Worm (Caenorhabditis elegans) whole organism, L4/young adult: Measurements from ENCODE around the gene F45E1.4.

ENCODE experiments used
- W03F9.2 ChIP-seq: fragments of 150-350 bp; optimal IDR thresholded peaks from 2 replicates; lab custom pipeline; 2014; ENCODE audit warnings: missing biosample characterization, missing genetic modification characterization
- him-1 ChIP-seq: sonication (generic microtip); optimal IDR thresholded peaks from 2 replicates; lab custom pipeline; 2016; ENCODE audit warnings: missing genotype, missing genetic modification reagents, missing genetic modification characterization, missing compliant biosample characterization

ce11 chrX:7992102-7992501 lies 6.3 kb downstream of the F45E1.4 start:
- TF ChIP-seq him-1 (tag; lab: Kevin White, UChicago) (no peak), W03F9.2 (tag; lab: Kevin White, UChicago) (no peak)
